Fruit fly (Drosophila melanogaster): ENCODE results near the gene TTLL4B.

The TTLL4B gene

DNA sequence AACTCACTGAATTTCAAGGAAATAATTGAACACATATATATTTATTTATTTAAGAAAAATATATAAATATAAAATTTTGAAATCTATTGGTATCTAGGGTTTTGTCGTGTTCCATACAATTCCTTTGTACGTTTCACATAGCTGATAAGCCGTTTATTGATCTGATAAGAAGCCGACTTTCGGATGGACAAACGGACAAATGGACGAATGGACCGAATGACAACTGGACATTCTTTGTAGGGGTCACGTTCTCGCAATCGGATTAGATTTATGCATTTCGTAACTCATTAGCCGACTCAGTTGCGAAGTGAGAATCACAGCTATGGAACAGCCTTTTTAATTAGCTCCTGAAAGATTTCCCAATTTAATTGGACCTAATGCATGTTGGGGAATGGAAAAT is 35.1 kb downstream of the TTLL4B start:
- no peak for TF ChIP-seq CG7045 (GFP tag; optimal IDR thresholded peaks at IDR 0.05)
- TF ChIP-seq bab1 (GFP tag; optimal IDR thresholded peaks at IDR 0.05), result no peak
- no peak for TF ChIP-seq kay (GFP tag; ENCODE audit: borderline replicate concordance)
- TF ChIP-seq CG33017 (tag; optimal IDR thresholded peaks at IDR 0.05), result no peak
- TF ChIP-seq pad (GFP tag; optimal IDR thresholded peaks at IDR 0.05), result no peak
- TF ChIP-seq Crg-1 (GFP tag; optimal IDR thresholded peaks at IDR 0.05), result no peak
- TF ChIP-seq CG12768 (GFP tag; optimal IDR thresholded peaks at IDR 0.05), result no peak
- no peak for TF ChIP-seq CG14711 (tag; optimal IDR thresholded peaks at IDR 0.05)

DNA sequence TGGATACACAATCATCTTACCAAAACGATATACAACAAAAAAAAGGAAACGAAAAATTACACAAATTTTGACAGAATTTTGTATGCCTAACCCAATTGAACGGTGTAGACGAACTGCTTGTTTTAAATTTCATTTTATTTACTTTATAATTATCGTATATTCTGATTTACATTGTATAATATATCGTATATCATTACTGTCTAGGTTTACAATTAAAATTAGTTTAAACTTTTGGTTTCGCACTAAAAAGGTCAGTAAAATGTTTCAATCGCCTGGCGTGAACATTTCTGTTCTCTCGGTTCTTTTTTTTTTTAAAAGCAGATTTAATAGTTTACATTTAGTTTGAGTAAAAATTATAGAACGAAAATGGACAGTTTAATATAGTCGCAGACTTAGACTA is 40.3 kb downstream of the TTLL4B start, which contains the start of gene capu:
TSS of gene capu (minus strand) at position 101 of the 400 bp plus-strand sequence.
- TF ChIP-seq CG11617 (GFP tag; optimal IDR thresholded peaks at IDR 0.05), result no peak
- no peak for TF ChIP-seq CG7045 (GFP tag; optimal IDR thresholded peaks at IDR 0.05)
- TF ChIP-seq ovo (GFP tag; optimal IDR thresholded peaks at IDR 0.05), result no peak
- no peak for TF ChIP-seq tj (GFP tag; optimal IDR thresholded peaks at IDR 0.05)

- TF ChIP-seq cnc (optimal IDR thresholded peaks at IDR 0.05) (no peak), CG1620 (GFP tag; optimal IDR thresholded peaks at IDR 0.05) (no peak), bab1 (GFP tag; optimal IDR thresholded peaks at IDR 0.05) (no peak), Crg-1 (GFP tag; optimal IDR thresholded peaks at IDR 0.05) (no peak), pad (GFP tag; optimal IDR thresholded peaks at IDR 0.05) (no peak), CG11617 (GFP tag; optimal IDR thresholded peaks at IDR 0.05) (no peak), toe (GFP tag; optimal IDR thresholded peaks at IDR 0.05) (no peak), ovo (GFP tag; optimal IDR thresholded peaks at IDR 0.05) (no peak), tj (GFP tag; optimal IDR thresholded peaks at IDR 0.05) (no peak)
These were observed 51.7 kb downstream of the TTLL4B start, which contains the start of gene Fpgs2 for dm6 chr2L:3914188-3914587. Gene Fpgs2 (minus strand): TSS chr2L:3914288.

DNA sequence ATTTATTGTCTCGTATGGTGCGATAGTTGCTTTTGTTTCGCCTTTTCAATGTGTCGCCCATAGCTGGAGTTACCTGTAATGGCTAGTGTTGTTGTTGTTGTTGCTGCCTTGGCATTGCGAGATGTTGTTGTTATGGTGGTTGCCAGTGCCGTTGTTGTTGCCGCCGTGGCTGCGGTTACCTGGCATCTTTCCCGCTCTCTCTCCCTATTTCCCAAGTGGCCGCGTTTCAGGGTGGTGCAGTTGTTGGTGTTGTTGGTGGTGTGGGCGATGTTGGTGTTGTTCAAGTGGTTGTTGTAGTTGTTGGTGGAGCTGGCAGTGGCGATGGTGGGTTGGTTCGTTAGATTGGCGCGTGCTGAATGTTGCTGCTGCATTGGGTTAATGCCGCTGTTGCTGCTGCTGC is 52.2 kb downstream of the TTLL4B start:
- no peak for TF ChIP-seq Crg-1 (GFP tag; optimal IDR thresholded peaks at IDR 0.05)
- TF ChIP-seq tj (GFP tag; optimal IDR thresholded peaks at IDR 0.05), result no peak
- no peak for TF ChIP-seq CG11617 (GFP tag; optimal IDR thresholded peaks at IDR 0.05)
- no peak for TF ChIP-seq cnc (optimal IDR thresholded peaks at IDR 0.05)

- TF ChIP-seq CG5204 (GFP tag; optimal IDR thresholded peaks at IDR 0.05), result no peak
- TF ChIP-seq CG7101 (tag; optimal IDR thresholded peaks at IDR 0.05), result no peak
- TF ChIP-seq CG11617 (GFP tag; optimal IDR thresholded peaks at IDR 0.05), result no peak
- TF ChIP-seq Mnt (GFP tag; optimal IDR thresholded peaks at IDR 0.05), result no peak
- no peak for TF ChIP-seq Crg-1 (GFP tag; optimal IDR thresholded peaks at IDR 0.05)
- no peak for TF ChIP-seq pad (GFP tag; optimal IDR thresholded peaks at IDR 0.05)
These were observed 54.4 kb downstream of the TTLL4B start for dm6 chr2L:3916857-3917256.
